Fruit fly (Drosophila melanogaster) whole organism, prepupa: ENCODE measurements around the gene SamDC.

Experiments
- CG10631 ChIP-seq: fragments of 200-800 bp; sonication (Bioruptor generic); optimal IDR thresholded peaks from 2 replicates; lab custom pipeline; 2016; ENCODE audit warnings: missing biosample characterization, missing genetic modification characterization
- CG10669 ChIP-seq: fragments of 200-800 bp; sonication (Bioruptor generic); optimal IDR thresholded peaks from 3 replicates; lab custom pipeline; 2018; ENCODE audit warnings: missing biosample characterization, mild to moderate bottlenecking, missing genetic modification characterization, moderate library complexity
- CG11902 ChIP-seq: fragments of 200-800 bp; sonication (Bioruptor generic); optimal IDR thresholded peaks from 3 replicates; lab custom pipeline; 2016; ENCODE audit warnings: missing biosample characterization, missing genetic modification characterization
- CG15336 ChIP-seq: fragments of 200-800 bp; sonication (Bioruptor generic); IDR thresholded peaks from 2 replicates; pipeline ENCODE4 v1.3.6; 2022; ENCODE audit warnings: missing biosample characterization, missing genetic modification characterization
- CG1621 ChIP-seq: fragments of 200-800 bp; sonication (Bioruptor generic); optimal IDR thresholded peaks from 3 replicates; lab custom pipeline; 2018; ENCODE audit warnings: missing biosample characterization, mild to moderate bottlenecking, missing genetic modification characterization
- CG3032 ChIP-seq: fragments of 200-800 bp; optimal IDR thresholded peaks from 2 replicates; lab custom pipeline; 2019; ENCODE audit warnings: missing biosample characterization, mild to moderate bottlenecking, missing genetic modification characterization, moderate library complexity
- CG31627 ChIP-seq: fragments of 200-800 bp; sonication (Bioruptor generic); optimal IDR thresholded peaks from 3 replicates; lab custom pipeline; 2016; ENCODE audit warnings: missing biosample characterization, missing genetic modification characterization
- CG34406 ChIP-seq: fragments of 200-800 bp; sonication (Bioruptor generic); optimal IDR thresholded peaks from 3 replicates; lab custom pipeline; 2016; ENCODE audit warnings: missing biosample characterization, missing genetic modification characterization
- CG4318 ChIP-seq: fragments of 200-800 bp; sonication (Bioruptor generic); optimal IDR thresholded peaks from 3 replicates; lab custom pipeline; 2017; ENCODE audit warnings: missing biosample characterization, mild to moderate bottlenecking, missing genetic modification characterization
- CG6792 ChIP-seq: fragments of 200-800 bp; sonication (Bioruptor generic); optimal IDR thresholded peaks from 3 replicates; lab custom pipeline; 2016; ENCODE audit warnings: missing biosample characterization, missing genetic modification characterization
- CG6808 ChIP-seq: fragments of 200-800 bp; sonication (Bioruptor generic); optimal IDR thresholded peaks from 3 replicates; lab custom pipeline; 2017; ENCODE audit warnings: missing biosample characterization, missing genetic modification characterization, mild to moderate bottlenecking, moderate library complexity, missing genetic modification reagents
- CG6854 ChIP-seq: fragments of 200-800 bp; sonication (Bioruptor generic); optimal IDR thresholded peaks from 2 replicates; lab custom pipeline; 2017; ENCODE audit warnings: missing biosample characterization, mild to moderate bottlenecking, missing genetic modification characterization
- CG7368 ChIP-seq: fragments of 200-800 bp; sonication (Bioruptor generic); optimal IDR thresholded peaks from 3 replicates; lab custom pipeline; 2016; ENCODE audit warnings: missing biosample characterization, missing genetic modification characterization
- CG8119 ChIP-seq: fragments of 200-800 bp; sonication (Bioruptor generic); IDR thresholded peaks from 3 replicates; pipeline ENCODE4 v1.3.6; 2022; ENCODE audit warnings: missing biosample characterization, missing genetic modification characterization
- CG8319 ChIP-seq: fragments of 200-800 bp; sonication (Bioruptor generic); optimal IDR thresholded peaks from 3 replicates; lab custom pipeline; 2016; ENCODE audit warnings: missing biosample characterization, missing genetic modification characterization
- CG8632 ChIP-seq: fragments of 200-800 bp; sonication (Bioruptor generic); optimal IDR thresholded peaks from 3 replicates; lab custom pipeline; 2016; ENCODE audit warnings: missing biosample characterization, missing genetic modification characterization
- Eip75B ChIP-seq: fragments of 200-800 bp; sonication (Bioruptor generic); optimal IDR thresholded peaks from 3 replicates; lab custom pipeline; 2016; ENCODE audit warnings: missing biosample characterization, missing genetic modification characterization
- Eip78C ChIP-seq: fragments of 200-800 bp; sonication (Bioruptor generic); peaks from one replicate; lab custom pipeline; 2016; ENCODE audit warnings: missing biosample characterization, missing genetic modification characterization
- Ets96B ChIP-seq: fragments of 200-800 bp; optimal IDR thresholded peaks from 2 replicates; lab custom pipeline; 2019; ENCODE audit warnings: missing biosample characterization, mild to moderate bottlenecking, missing genetic modification characterization, moderate library complexity
- Gug ChIP-seq: fragments of 200-800 bp; sonication (Bioruptor generic); IDR thresholded peaks from 2 replicates; pipeline ENCODE4 v1.3.6; 2022; ENCODE audit warnings: missing biosample characterization, missing genetic modification characterization
- Hr4 ChIP-seq: fragments of 200-800 bp; sonication (Bioruptor generic); optimal IDR thresholded peaks from 3 replicates; lab custom pipeline; 2016; ENCODE audit warnings: missing biosample characterization, missing genetic modification characterization
- Met ChIP-seq: fragments of 200-800 bp; sonication (Bioruptor generic); optimal IDR thresholded peaks from 3 replicates; lab custom pipeline; 2016; ENCODE audit warnings: missing biosample characterization, missing genetic modification characterization
- OdsH ChIP-seq: fragments of 200-800 bp; sonication (Bioruptor generic); optimal IDR thresholded peaks from 3 replicates; lab custom pipeline; 2016; ENCODE audit warnings: missing biosample characterization, missing genetic modification characterization
- Smox ChIP-seq: fragments of 200-800 bp; sonication (Bioruptor generic); optimal IDR thresholded peaks from 3 replicates; lab custom pipeline; 2016; ENCODE audit warnings: missing biosample characterization, missing genetic modification characterization
- Sox102F ChIP-seq: fragments of 200-800 bp; sonication (Bioruptor generic); optimal IDR thresholded peaks from 2 replicates; lab custom pipeline; 2016; ENCODE audit warnings: missing biosample characterization, mild to moderate bottlenecking, missing genetic modification characterization
- Sox14 ChIP-seq: fragments of 200-800 bp; sonication (Bioruptor generic); optimal IDR thresholded peaks from 3 replicates; lab custom pipeline; 2016; ENCODE audit warnings: missing biosample characterization, missing genetic modification characterization
- achi ChIP-seq: fragments of 200-800 bp; sonication (Bioruptor generic); optimal IDR thresholded peaks from 3 replicates; lab custom pipeline; 2016; ENCODE audit warnings: missing biosample characterization, missing genetic modification characterization
- acj6 ChIP-seq: fragments of 200-800 bp; sonication (Bioruptor generic); optimal IDR thresholded peaks from 3 replicates; lab custom pipeline; 2016; ENCODE audit warnings: missing biosample characterization, missing genetic modification characterization
- cyc ChIP-seq: fragments of 200-800 bp; sonication (Bioruptor generic); optimal IDR thresholded peaks from 3 replicates; lab custom pipeline; 2016; ENCODE audit warnings: missing biosample characterization, missing genetic modification characterization
- dac ChIP-seq: fragments of 200-800 bp; sonication (Bioruptor generic); optimal IDR thresholded peaks from 2 replicates; lab custom pipeline; 2017; ENCODE audit warnings: missing biosample characterization, mild to moderate bottlenecking, missing genetic modification characterization
- dsx ChIP-seq: fragments of 200-800 bp; optimal IDR thresholded peaks from 3 replicates; lab custom pipeline; 2019; ENCODE audit warnings: missing biosample characterization, mild to moderate bottlenecking, missing genetic modification characterization, moderate library complexity; ENCODE audit not compliant: poor library complexity, severe bottlenecking
- eg ChIP-seq: fragments of 200-800 bp; sonication (Bioruptor generic); IDR thresholded peaks from 3 replicates; pipeline ENCODE4 v1.3.6; 2022; ENCODE audit warnings: missing biosample characterization, missing genetic modification characterization
- esn ChIP-seq: fragments of 200-800 bp; sonication (Bioruptor generic); optimal IDR thresholded peaks from 2 replicates; lab custom pipeline; 2016; ENCODE audit warnings: missing biosample characterization, mild to moderate bottlenecking, missing genetic modification characterization, moderate library complexity
- fd59A ChIP-seq: fragments of 200-800 bp; sonication (Bioruptor generic); optimal IDR thresholded peaks from 2 replicates; lab custom pipeline; 2017; ENCODE audit warnings: missing biosample characterization, mild to moderate bottlenecking, missing genetic modification characterization, missing genetic modification reagents
- fd85E ChIP-seq: fragments of 200-800 bp; sonication (Bioruptor generic); optimal IDR thresholded peaks from 3 replicates; lab custom pipeline; 2016; ENCODE audit warnings: missing biosample characterization, missing genetic modification characterization
- lz ChIP-seq: fragments of 200-800 bp; sonication (Bioruptor generic); optimal IDR thresholded peaks from 3 replicates; lab custom pipeline; 2016; ENCODE audit warnings: missing biosample characterization, missing genetic modification characterization
- net ChIP-seq: fragments of 200-800 bp; sonication (Bioruptor generic); optimal IDR thresholded peaks from 3 replicates; lab custom pipeline; 2016; ENCODE audit warnings: missing biosample characterization, missing genetic modification characterization
- spab ChIP-seq: fragments of 200-800 bp; sonication (Bioruptor generic); optimal IDR thresholded peaks from 2 replicates; lab custom pipeline; 2017; ENCODE audit warnings: missing biosample characterization, mild to moderate bottlenecking, missing genetic modification characterization, missing genetic modification reagents
- topi ChIP-seq: fragments of 200-800 bp; sonication (Bioruptor generic); optimal IDR thresholded peaks from 3 replicates; lab custom pipeline; 2016; ENCODE audit warnings: missing biosample characterization, missing genetic modification characterization

SamDC gene

dm6 chr2L:10375464-10376236 lies 36.4 kb downstream of the SamDC start, which contains the start of the genes CG33303 and dpr19:
TSS of gene CG33303 (minus strand) at chr2L:10375757.
TSS of gene dpr19 (plus strand) at chr2L:10376168.
- TF ChIP-seq dac (GFP tag; lab: Kevin White, UChicago), result no peak
- peak; percentile 7 for TF ChIP-seq CG10669 (GFP tag; lab: Kevin White, UChicago)
- peak; percentile 60 for TF ChIP-seq Ets96B (tag; lab: Kevin White, UChicago)
- TF ChIP-seq CG6808 (GFP tag; lab: Kevin White, UChicago), result peak; percentile 24
- TF ChIP-seq esn (GFP tag; lab: Kevin White, UChicago), result peak; percentile 49
- TF ChIP-seq spab (GFP tag; lab: Kevin White, UChicago), result no peak
- TF ChIP-seq CG6854 (GFP tag; lab: Kevin White, UChicago), result peak; percentile 43
- peak; percentile 65 for TF ChIP-seq CG3032 (tag; lab: Kevin White, UChicago)
- TF ChIP-seq net, result no peak
- TF ChIP-seq CG8119 (GFP tag; lab: Robert Waterston, UW), result peak; percentile 67; the same call in 2 of the 3 replicates
- peak; percentile 8 for TF ChIP-seq achi (GFP tag; lab: Kevin White, UChicago)
- peak; percentile 46 for TF ChIP-seq CG10631 (GFP tag; lab: Kevin White, UChicago)
- peak; percentile 51 for TF ChIP-seq CG34406
- peak; percentile 70 for TF ChIP-seq Eip78C (GFP tag; lab: Kevin White, UChicago)
- TF ChIP-seq CG4318 (GFP tag; lab: Kevin White, UChicago), result no peak
- TF ChIP-seq CG6792 (GFP tag; lab: Kevin White, UChicago), result peak; percentile 37
- TF ChIP-seq CG15336 (GFP tag; lab: Robert Waterston, UW), result peak; percentile 79
- TF ChIP-seq Sox14 (GFP tag; lab: Kevin White, UChicago), result no peak
- TF ChIP-seq dsx, result peak; percentile 36
- peak; percentile 22; the same call in 1 of the 2 replicates for TF ChIP-seq Gug (GFP tag; lab: Robert Waterston, UW)

- TF ChIP-seq Hr4 (GFP tag; lab: Kevin White, UChicago), result no peak
- no peak for TF ChIP-seq CG4318 (GFP tag; lab: Kevin White, UChicago)
- TF ChIP-seq CG6808 (GFP tag; lab: Kevin White, UChicago), result no peak
- no peak for TF ChIP-seq CG10669 (GFP tag; lab: Kevin White, UChicago)
- no peak for TF ChIP-seq Sox102F
- TF ChIP-seq CG6792 (GFP tag; lab: Kevin White, UChicago), result no peak
- no peak for TF ChIP-seq eg (GFP tag; lab: Robert Waterston, UW)
- TF ChIP-seq spab (GFP tag; lab: Kevin White, UChicago), result no peak
- no peak for TF ChIP-seq fd59A
- no peak for TF ChIP-seq CG8319 (GFP tag; lab: Kevin White, UChicago)
- no peak for TF ChIP-seq CG15336 (GFP tag; lab: Robert Waterston, UW)
- TF ChIP-seq topi (GFP tag; lab: Kevin White, UChicago), result no peak
- no peak for TF ChIP-seq fd85E
- TF ChIP-seq Eip78C (GFP tag; lab: Kevin White, UChicago), result no peak
- TF ChIP-seq CG1621 (tag; lab: Kevin White, UChicago), result no peak
- TF ChIP-seq, all 60 proteins: peak for 0
Measured at dm6 chr2L:10376276-10376675, 37.0 kb downstream of the SamDC start.

dm6 chr2L:10378631-10379030 lies 39.4 kb downstream of the SamDC start:
- no peak for TF ChIP-seq Smox (GFP tag; lab: Kevin White, UChicago)

dm6 chr2L:10379865-10380264 lies 40.6 kb downstream of the SamDC start, which contains the start of gene gny:
TSS of gene gny (plus strand) at chr2L:10380103.
- TF ChIP-seq Eip78C (GFP tag; lab: Kevin White, UChicago) (peak; percentile 18), CG6854 (GFP tag; lab: Kevin White, UChicago) (no peak)

- TF ChIP-seq topi (GFP tag; lab: Kevin White, UChicago), result peak; percentile 76
- TF ChIP-seq lz, result peak; percentile 66
- TF ChIP-seq Met (GFP tag; lab: Kevin White, UChicago), result peak; percentile 80
- peak; percentile 81 for TF ChIP-seq esn (GFP tag; lab: Kevin White, UChicago)
- TF ChIP-seq acj6 (GFP tag; lab: Kevin White, UChicago), result peak; percentile 60
- peak; percentile 72 for TF ChIP-seq Eip75B (GFP tag; lab: Kevin White, UChicago)
- TF ChIP-seq achi (GFP tag; lab: Kevin White, UChicago), result no peak
- peak; percentile 55 for TF ChIP-seq OdsH
- TF ChIP-seq cyc (GFP tag; lab: Kevin White, UChicago), result peak; percentile 64
- peak; percentile 59 for TF ChIP-seq CG31627 (GFP tag; lab: Kevin White, UChicago)
- peak; percentile 63 for TF ChIP-seq Sox14 (GFP tag; lab: Kevin White, UChicago)
- TF ChIP-seq Smox (GFP tag; lab: Kevin White, UChicago), result no peak
- peak; percentile 51 for TF ChIP-seq CG7368
- TF ChIP-seq CG34406, result peak; percentile 73
- TF ChIP-seq CG6792 (GFP tag; lab: Kevin White, UChicago), result peak; percentile 69
- peak; percentile 43 for TF ChIP-seq CG10631 (GFP tag; lab: Kevin White, UChicago)
- TF ChIP-seq CG8319 (GFP tag; lab: Kevin White, UChicago), result peak; percentile 36
- TF ChIP-seq CG8632, result peak; percentile 69
- TF ChIP-seq CG11902 (GFP tag; lab: Kevin White, UChicago), result peak; percentile 14
- TF ChIP-seq CG8119 (GFP tag; lab: Robert Waterston, UW), result no peak; the same call in 1 of the 3 replicates
Measured at dm6 chr2L:10381890-10382450, 42.7 kb downstream of the SamDC start, which contains the start of gene CG5096. TSS of gene CG5096 (plus strand) at chr2L:10382263.
